Fruit fly (Drosophila melanogaster) whole organism, embryonic: ENCODE results near the gene CG12880.

Experiments
- BEAF-32 ChIP-seq: fragments of 200-800 bp; sonication (Bioruptor generic); optimal IDR thresholded peaks from 3 replicates; lab custom pipeline; 2017; ENCODE audit warnings: missing biosample characterization, missing genetic modification characterization, mild to moderate bottlenecking, moderate library complexity, missing genetic modification reagents
- C15 ChIP-seq: fragments of 200-800 bp; sonication (Bioruptor generic); IDR thresholded peaks from 3 replicates; pipeline ENCODE4 v1.3.6; 2022; ENCODE audit warnings: missing biosample characterization, missing genetic modification characterization
- CG10274 ChIP-seq: fragments of 200-800 bp; sonication (Bioruptor generic); optimal IDR thresholded peaks from 3 replicates; lab custom pipeline; 2017; ENCODE audit warnings: missing biosample characterization, mild to moderate bottlenecking, missing genetic modification characterization
- CG10321 ChIP-seq: fragments of 200-800 bp; sonication (Bioruptor generic); IDR thresholded peaks from 2 replicates; pipeline ENCODE4 v1.3.6; 2022; ENCODE audit warnings: missing biosample characterization, missing genetic modification characterization
- CG10431 ChIP-seq: fragments of 200-800 bp; sonication (Bioruptor generic); optimal IDR thresholded peaks from 3 replicates; lab custom pipeline; 2018; ENCODE audit warnings: missing biosample characterization, mild to moderate bottlenecking, missing genetic modification characterization
- CG11085 ChIP-seq: fragments of 200-800 bp; sonication (Bioruptor generic); IDR thresholded peaks from 2 replicates; pipeline ENCODE4 v1.3.6; 2022; ENCODE audit warnings: missing biosample characterization, missing genetic modification characterization
- CG11247 ChIP-seq: fragments of 200-800 bp; sonication (Bioruptor generic); IDR thresholded peaks from 2 replicates; pipeline ENCODE4 v1.3.6; 2022; ENCODE audit warnings: missing biosample characterization, missing genetic modification characterization
- CG11723 ChIP-seq: fragments of 200-800 bp; sonication (Bioruptor generic); optimal IDR thresholded peaks from 2 replicates; lab custom pipeline; 2017; ENCODE audit warnings: missing biosample characterization, mild to moderate bottlenecking, missing genetic modification characterization
- CG12155 ChIP-seq: fragments of 200-800 bp; sonication (Bioruptor generic); optimal IDR thresholded peaks from 3 replicates; lab custom pipeline; 2016; ENCODE audit warnings: missing biosample characterization, missing genetic modification characterization
- CG12659 ChIP-seq: fragments of 200-800 bp; sonication (Bioruptor generic); optimal IDR thresholded peaks from 3 replicates; lab custom pipeline; 2017; ENCODE audit warnings: mild to moderate bottlenecking, missing biosample characterization, missing genetic modification reagents, missing genetic modification characterization
- CG14050 ChIP-seq: fragments of 200-800 bp; sonication (Bioruptor generic); IDR thresholded peaks from 3 replicates; pipeline ENCODE4 v1.3.6; 2022; ENCODE audit warnings: missing biosample characterization, missing genetic modification characterization
- CG14965 ChIP-seq: fragments of 200-800 bp; sonication (Bioruptor generic); optimal IDR thresholded peaks from 2 replicates; lab custom pipeline; 2016; ENCODE audit warnings: missing biosample characterization, missing genetic modification characterization, borderline replicate concordance
- CG3065 ChIP-seq: fragments of 200-800 bp; sonication (Bioruptor generic); optimal IDR thresholded peaks from 2 replicates; lab custom pipeline; 2016; ENCODE audit warnings: missing biosample characterization, missing genetic modification characterization
- CG32532 ChIP-seq: fragments of 200-800 bp; sonication (Bioruptor generic); IDR thresholded peaks from 2 replicates; pipeline ENCODE4 v1.3.6; 2022; ENCODE audit warnings: missing biosample characterization, missing genetic modification characterization
- CG42726 ChIP-seq: fragments of 200-800 bp; sonication (Bioruptor generic); IDR thresholded peaks from 2 replicates; pipeline ENCODE4 v1.3.6; 2022; ENCODE audit warnings: missing biosample characterization, missing genetic modification characterization; ENCODE audit not compliant: partially characterized antibody
- CG5180 ChIP-seq: fragments of 200-800 bp; sonication (Bioruptor generic); optimal IDR thresholded peaks from 3 replicates; lab custom pipeline; 2017; ENCODE audit warnings: missing biosample characterization, missing genetic modification characterization, mild to moderate bottlenecking, moderate library complexity, missing genetic modification reagents
- CG6254 ChIP-seq: fragments of 200-800 bp; sonication (Bioruptor generic); optimal IDR thresholded peaks from 3 replicates; lab custom pipeline; 2017; ENCODE audit warnings: mild to moderate bottlenecking, missing biosample characterization, missing genetic modification reagents, missing genetic modification characterization
- CG6683 ChIP-seq: fragments of 200-800 bp; sonication (Bioruptor generic); optimal IDR thresholded peaks from 2 replicates; lab custom pipeline; 2017; ENCODE audit warnings: missing biosample characterization, mild to moderate bottlenecking, missing genetic modification characterization, missing genetic modification reagents
- CG7372 ChIP-seq: fragments of 200-800 bp; sonication (Bioruptor generic); IDR thresholded peaks from 2 replicates; pipeline ENCODE4 v1.3.6; 2022; ENCODE audit warnings: missing biosample characterization, missing genetic modification characterization
- D ChIP-seq, 2 experiments: fragments of 200-800 bp in 1 of 2; fragments of >200 bp in 1 of 2; sonication (Bioruptor generic) in 1 of 2; optimal IDR thresholded peaks; 2 replicates in 1 of 2; 3 replicates in 1 of 2; lab custom pipeline; 2017; ENCODE audit warnings: mild to moderate bottlenecking in 1 of 2, missing biosample characterization in 1 of 2, missing genetic modification characterization in 1 of 2, missing genetic modification reagents in 1 of 2
- D19A ChIP-seq: fragments of 200-800 bp; optimal IDR thresholded peaks from 3 replicates; lab custom pipeline; 2019; ENCODE audit warnings: missing biosample characterization, mild to moderate bottlenecking, missing genetic modification characterization, moderate library complexity
- E2f2 ChIP-seq: fragments of 200-800 bp; sonication (Bioruptor generic); IDR thresholded peaks from 2 replicates; pipeline ENCODE4 v1.3.6; 2022; ENCODE audit warnings: missing biosample characterization, missing genetic modification characterization
- Elba2 ChIP-seq: fragments of 200-800 bp; sonication (Bioruptor generic); optimal IDR thresholded peaks from 3 replicates; lab custom pipeline; 2016; ENCODE audit warnings: missing biosample characterization, missing genetic modification characterization
- Ets97D ChIP-seq: fragments of 200-800 bp; sonication (Bioruptor generic); optimal IDR thresholded peaks from 3 replicates; lab custom pipeline; 2016; ENCODE audit warnings: missing biosample characterization, missing genetic modification characterization
- Gsc ChIP-seq: fragments of 200-800 bp; sonication (Bioruptor generic); IDR thresholded peaks from 2 replicates; pipeline ENCODE4 v1.3.6; 2022; ENCODE audit warnings: missing biosample characterization, missing genetic modification characterization
- NC2α ChIP-seq: fragments of 200-800 bp; sonication (Bioruptor generic); optimal IDR thresholded peaks from 2 replicates; lab custom pipeline; 2016; ENCODE audit warnings: missing biosample characterization, missing genetic modification characterization
- Neu2 ChIP-seq: fragments of 200-800 bp; sonication (Bioruptor generic); optimal IDR thresholded peaks from 3 replicates; lab custom pipeline; 2016; ENCODE audit warnings: missing biosample characterization, missing genetic modification characterization, borderline replicate concordance
- PHDP ChIP-seq: fragments of 200-800 bp; sonication (Bioruptor generic); optimal IDR thresholded peaks from 3 replicates; lab custom pipeline; 2018; ENCODE audit warnings: missing biosample characterization, mild to moderate bottlenecking, missing genetic modification characterization, moderate library complexity
- Six4 ChIP-seq: fragments of 200-800 bp; sonication (Bioruptor generic); optimal IDR thresholded peaks from 2 replicates; lab custom pipeline; 2016; ENCODE audit warnings: missing biosample characterization, missing genetic modification characterization
- Sox100B ChIP-seq: fragments of 200-800 bp; sonication (Bioruptor generic); optimal IDR thresholded peaks from 3 replicates; lab custom pipeline; 2018; ENCODE audit warnings: missing biosample characterization, mild to moderate bottlenecking, missing genetic modification characterization
- al ChIP-seq: fragments of 200-800 bp; sonication (Bioruptor generic); IDR thresholded peaks from 2 replicates; pipeline ENCODE4 v1.3.6; 2022; ENCODE audit warnings: missing biosample characterization, missing genetic modification characterization
- bcd ChIP-seq: fragments of 200-800 bp; sonication (Bioruptor generic); optimal IDR thresholded peaks from 2 replicates; lab custom pipeline; 2017; ENCODE audit warnings: missing biosample characterization, mild to moderate bottlenecking, missing genetic modification characterization
- cg ChIP-seq: fragments of 200-800 bp; sonication (Bioruptor generic); optimal IDR thresholded peaks from 3 replicates; lab custom pipeline; 2019; ENCODE audit warnings: missing biosample characterization, mild to moderate bottlenecking, missing genetic modification characterization, moderate library complexity
- corto ChIP-seq: fragments of 200-800 bp; sonication (Bioruptor generic); optimal IDR thresholded peaks from 2 replicates; lab custom pipeline; 2016; ENCODE audit warnings: missing biosample characterization, mild to moderate bottlenecking, missing genetic modification characterization, moderate library complexity
- crol ChIP-seq: fragments of 200-800 bp; sonication (Bioruptor generic); IDR thresholded peaks from 2 replicates; pipeline ENCODE4 v1.3.6; 2022; ENCODE audit warnings: missing biosample characterization, missing genetic modification characterization
- dati ChIP-seq: fragments of 200-800 bp; sonication (Bioruptor generic); IDR thresholded peaks from 2 replicates; pipeline ENCODE4 v1.3.6; 2022; ENCODE audit warnings: missing biosample characterization, missing genetic modification characterization
- dmrt99B ChIP-seq: fragments of 200-800 bp; sonication (Bioruptor generic); optimal IDR thresholded peaks from 2 replicates; lab custom pipeline; 2018; ENCODE audit warnings: missing biosample characterization, mild to moderate bottlenecking, missing genetic modification characterization, moderate library complexity
- gcm2 ChIP-seq: fragments of 200-800 bp; sonication (Bioruptor generic); optimal IDR thresholded peaks from 2 replicates; lab custom pipeline; 2016; ENCODE audit warnings: missing biosample characterization, missing genetic modification characterization
- kay ChIP-seq: fragments of 200-800 bp; sonication (Bioruptor generic); optimal IDR thresholded peaks from 2 replicates; lab custom pipeline; 2016; ENCODE audit warnings: missing biosample characterization, missing genetic modification characterization
- oc ChIP-seq: fragments of 200-800 bp; sonication (Bioruptor generic); optimal IDR thresholded peaks from 2 replicates; lab custom pipeline; 2018; ENCODE audit warnings: missing biosample characterization, mild to moderate bottlenecking, missing genetic modification characterization, moderate library complexity
- pan ChIP-seq, 4 experiments: fragments of >200 bp in 3 of 4; fragments of 200-800 bp in 1 of 4; sonication (Bioruptor generic) in 1 of 4; optimal IDR thresholded peaks in 3 of 4; IDR thresholded peaks in 1 of 4; 2 replicates each; pipeline versions ENCODE4 v1.3.6 to Lab custom; 2017 to 2022; ENCODE audit warnings: missing biosample characterization in 2 of 4, missing genetic modification characterization in 2 of 4, mixed read lengths in 1 of 4
- phol ChIP-seq: fragments of 200-800 bp; sonication (Bioruptor generic); optimal IDR thresholded peaks from 3 replicates; lab custom pipeline; 2018; ENCODE audit warnings: missing biosample characterization, mild to moderate bottlenecking, missing genetic modification characterization, moderate library complexity
- pita ChIP-seq: fragments of 200-800 bp; sonication (Bioruptor generic); optimal IDR thresholded peaks from 2 replicates; lab custom pipeline; 2017; ENCODE audit warnings: missing biosample characterization, mild to moderate bottlenecking, missing genetic modification characterization
- pnt ChIP-seq: fragments of 200-800 bp; sonication (Bioruptor generic); optimal IDR thresholded peaks from 3 replicates; lab custom pipeline; 2016; ENCODE audit warnings: missing biosample characterization, missing genetic modification characterization
- pum ChIP-seq: fragments of 200-800 bp; sonication (Bioruptor generic); optimal IDR thresholded peaks from 2 replicates; lab custom pipeline; 2016; ENCODE audit warnings: missing biosample characterization, missing genetic modification characterization
- rib ChIP-seq: fragments of 200-800 bp; sonication (Bioruptor generic); IDR thresholded peaks from 2 replicates; pipeline ENCODE4 v1.3.6; 2022; ENCODE audit warnings: missing biosample characterization, missing genetic modification characterization
- salm ChIP-seq: fragments of 200-800 bp; sonication (Bioruptor generic); optimal IDR thresholded peaks from 2 replicates; lab custom pipeline; 2018; ENCODE audit warnings: missing biosample characterization, mild to moderate bottlenecking, missing genetic modification characterization
- vvl ChIP-seq: fragments of 200-800 bp; sonication (Bioruptor generic); IDR thresholded peaks from 2 replicates; pipeline ENCODE4 v1.3.6; 2022; ENCODE audit warnings: missing biosample characterization, missing genetic modification characterization

CG12880 gene

dm6 chr3R:27636010-27636584 lies 49.7 kb upstream of the CG12880 start, which contains the start of the genes CG5611 and Mtl (continued):
- TF ChIP-seq gcm2 = peak; percentile 98
- TF ChIP-seq cg (GFP tag; lab: Kevin White, UChicago) = peak; percentile 74
- peak; percentile 99 for TF ChIP-seq CG14050 (GFP tag; lab: Robert Waterston, UW)
- peak; percentile 100 for TF ChIP-seq vvl (GFP tag; lab: Robert Waterston, UW)
- TF ChIP-seq D19A (tag; lab: Kevin White, UChicago) = peak; percentile 98
- TF ChIP-seq CG10274 (GFP tag; lab: Kevin White, UChicago) = peak; percentile 95
- peak; percentile 99 for TF ChIP-seq Sox100B (GFP tag; lab: Kevin White, UChicago)
- TF ChIP-seq CG12155 = peak; percentile 99
- TF ChIP-seq salm (tag; lab: Kevin White, UChicago) = peak; percentile 99
- TF ChIP-seq dmrt99B (tag; lab: Kevin White, UChicago) = peak; percentile 100
- TF ChIP-seq phol = peak; percentile 100
- TF ChIP-seq crol = peak; percentile 94
- TF ChIP-seq NC2α (GFP tag; lab: Kevin White, UChicago) = peak; percentile 93
- TF ChIP-seq Elba2 (GFP tag; lab: Kevin White, UChicago) = peak; percentile 98
- TF ChIP-seq PHDP (tag; lab: Kevin White, UChicago) = peak; percentile 100
- TF ChIP-seq CG7372 (GFP tag; lab: Robert Waterston, UW) = peak; percentile 100
- peak; percentile 98 for TF ChIP-seq CG10431 (GFP tag; lab: Kevin White, UChicago)
- TF ChIP-seq CG6254 = peak; percentile 98
- peak; percentile 100 for TF ChIP-seq CG11085
- peak; percentile 99 for TF ChIP-seq CG6683
- peak; percentile 95 for TF ChIP-seq Ets97D (GFP tag; lab: Kevin White, UChicago)
- TF ChIP-seq pita (GFP tag; lab: Kevin White, UChicago) = no peak
- peak; percentile 99 for TF ChIP-seq Six4 (GFP tag; lab: Kevin White, UChicago)
- peak; percentile 98 for TF ChIP-seq pnt
- TF ChIP-seq E2f2 (GFP tag; lab: Robert Waterston, UW) = peak; percentile 93
- peak; percentile 100 for TF ChIP-seq bcd (GFP tag; lab: Kevin White, UChicago)
- peak; percentile 97 for TF ChIP-seq pum (GFP tag; lab: Kevin White, UChicago)
- 0 out of 2 replicates have a peak, but pooled peaks have one; percentile 32 for TF ChIP-seq CG42726 (GFP tag; lab: Robert Waterston, UW)
- peak; percentile 100 for TF ChIP-seq oc (tag; lab: Kevin White, UChicago)
- TF ChIP-seq BEAF-32 (GFP tag; lab: Kevin White, UChicago) = peak; percentile 50
- peak; percentile 99 for TF ChIP-seq dati
- TF ChIP-seq al = peak; percentile 100
- peak; percentile 99 for TF ChIP-seq C15 (GFP tag; lab: Robert Waterston, UW)
- peak; percentile 94 for TF ChIP-seq CG5180 (GFP tag; lab: Kevin White, UChicago)
- TF ChIP-seq CG32532 (GFP tag; lab: Robert Waterston, UW) = peak; percentile 100
- no peak for TF ChIP-seq D (optimal IDR thresholded peaks at IDR 0.05; lab: Kevin White, UChicago)
- peak; percentile 99 for TF ChIP-seq D (GFP tag; optimal IDR thresholded peaks at IDR 0.05; lab: Kevin White, UChicago)
- TF ChIP-seq corto (GFP tag; lab: Kevin White, UChicago) = peak; percentile 97
- peak; percentile 99 for TF ChIP-seq CG11723 (GFP tag; lab: Kevin White, UChicago)
- peak; percentile 99 for TF ChIP-seq Gsc (GFP tag; lab: Robert Waterston, UW)
- TF ChIP-seq rib (GFP tag; lab: Robert Waterston, UW) = peak; percentile 100
- TF ChIP-seq CG14965 = peak; percentile 60
- peak; percentile 91 for TF ChIP-seq CG10321 (GFP tag; lab: Robert Waterston, UW)
- TF ChIP-seq CG12659 = peak; percentile 100
- TF ChIP-seq Neu2 (GFP tag; lab: Kevin White, UChicago) = peak; percentile 71
- peak; percentile 99 for TF ChIP-seq CG3065 (GFP tag; lab: Kevin White, UChicago)
- no peak for TF ChIP-seq pan (optimal IDR thresholded peaks at IDR 0.05; lab: Kevin White, UChicago)
- peak in 1 of 2 experiments; percentile 100 for TF ChIP-seq pan (GFP tag; optimal IDR thresholded peaks at IDR 0.05 in 1 of 2, IDR thresholded peaks at IDR 0.05 in 1 of 2)
- TF ChIP-seq CG11247 (GFP tag; lab: Robert Waterston, UW) = peak; percentile 100
- peak; percentile 99 for TF ChIP-seq kay (GFP tag; lab: Kevin White, UChicago)
